Worm (Caenorhabditis elegans) whole organism, midembryonic: Measurements from ENCODE around the gene pitr-1.

Source experiments
- T22C8.4 ChIP-seq: fragments of 200-800 bp; sonication (Bioruptor generic); IDR thresholded peaks from 2 replicates; pipeline ENCODE4 v1.3.6; 2022; ENCODE audit warnings: missing genetic modification characterization, missing compliant biosample characterization
- cog-1 ChIP-seq: sonication (generic microtip); optimal IDR thresholded peaks from 2 replicates; lab custom pipeline; 2016; ENCODE audit warnings: missing genetic modification characterization, missing compliant biosample characterization
- flt-1 ChIP-seq: fragments of 200-800 bp; sonication (Bioruptor generic); IDR thresholded peaks from 2 replicates; pipeline ENCODE4 v1.3.6; 2022; ENCODE audit warnings: missing genetic modification characterization, missing compliant biosample characterization
- klf-2 ChIP-seq: fragments of 200-800 bp; sonication (Bioruptor generic); conservative IDR thresholded peaks from 2 replicates; pipeline ENCODE4 v1.3.6; 2022; ENCODE audit warnings: missing genetic modification reagents, missing genetic modification characterization, missing compliant biosample characterization
- med-1 ChIP-seq: sonication (generic microtip); optimal IDR thresholded peaks from 2 replicates; lab custom pipeline; 2017; ENCODE audit warnings: missing genetic modification characterization, mild to moderate bottlenecking, missing compliant biosample characterization, antibody characterized with exemption, missing genetic modification reagents; ENCODE audit not compliant: insufficient read depth
- ref-1 ChIP-seq: fragments of 200-800 bp; sonication (Bioruptor generic); conservative IDR thresholded peaks from 2 replicates; pipeline ENCODE4 v1.3.6; 2022; ENCODE audit warnings: missing genetic modification reagents, missing genetic modification characterization, missing compliant biosample characterization
- tab-1 ChIP-seq: fragments of 200-800 bp; sonication (Bioruptor generic); IDR thresholded peaks from 2 replicates; pipeline ENCODE4 v1.3.6; 2022; ENCODE audit warnings: missing genetic modification characterization, missing compliant biosample characterization
- ztf-23 ChIP-seq: fragments of 200-800 bp; sonication (Bioruptor generic); IDR thresholded peaks from 2 replicates; pipeline ENCODE4 v1.3.6; 2022; ENCODE audit warnings: missing genetic modification reagents, missing genetic modification characterization, missing compliant biosample characterization
- ztf-29 ChIP-seq: fragments of 200-800 bp; sonication (Bioruptor generic); IDR thresholded peaks from 2 replicates; pipeline ENCODE4 v1.3.6; 2022; ENCODE audit warnings: missing genetic modification reagents, missing genetic modification characterization, missing compliant biosample characterization

Gene pitr-1

ce11 chrIV:7407301-7407700 is 13.4 kb downstream of the pitr-1 start:
- TF ChIP-seq klf-2 (GFP tag; lab: Robert Waterston, UW) (no peak), ztf-23 (no peak), cog-1 (tag; lab: Kevin White, UChicago) (no peak), tab-1 (GFP tag; lab: Robert Waterston, UW) (no peak), flt-1 (GFP tag; lab: Robert Waterston, UW) (no peak), med-1 (GFP tag; lab: Kevin White, UChicago) (no peak), ztf-29 (no peak), ref-1 (GFP tag; lab: Robert Waterston, UW) (no peak), T22C8.4 (GFP tag; lab: Robert Waterston, UW) (no peak)

- TF ChIP-seq klf-2 (GFP tag; lab: Robert Waterston, UW) = no peak
- no peak for TF ChIP-seq ztf-23
- TF ChIP-seq cog-1 (tag; lab: Kevin White, UChicago) = no peak
- TF ChIP-seq tab-1 (GFP tag; lab: Robert Waterston, UW) = no peak
- TF ChIP-seq ztf-29 = no peak
- no peak for TF ChIP-seq T22C8.4 (GFP tag; lab: Robert Waterston, UW)
- no peak for TF ChIP-seq med-1 (GFP tag; lab: Kevin White, UChicago)
- TF ChIP-seq flt-1 (GFP tag; lab: Robert Waterston, UW) = no peak
- TF ChIP-seq ref-1 (GFP tag; lab: Robert Waterston, UW) = no peak
These were observed 19.7 kb downstream of the pitr-1 start for ce11 chrIV:7413573-7413972.

- TF ChIP-seq ztf-29 = no peak
- no peak for TF ChIP-seq tab-1 (GFP tag; lab: Robert Waterston, UW)
- no peak for TF ChIP-seq ref-1 (GFP tag; lab: Robert Waterston, UW)
- TF ChIP-seq ztf-23 = no peak
- no peak for TF ChIP-seq klf-2 (GFP tag; lab: Robert Waterston, UW)
- no peak for TF ChIP-seq flt-1 (GFP tag; lab: Robert Waterston, UW)
- TF ChIP-seq med-1 (GFP tag; lab: Kevin White, UChicago) = no peak
- TF ChIP-seq T22C8.4 (GFP tag; lab: Robert Waterston, UW) = no peak
- TF ChIP-seq cog-1 (tag; lab: Kevin White, UChicago) = no peak
These were observed 20.3 kb downstream of the pitr-1 start for ce11 chrIV:7414163-7414562.

- no peak for TF ChIP-seq cog-1 (tag; lab: Kevin White, UChicago)
- no peak for TF ChIP-seq flt-1 (GFP tag; lab: Robert Waterston, UW)
- TF ChIP-seq ref-1 (GFP tag; lab: Robert Waterston, UW) = no peak
- no peak for TF ChIP-seq ztf-29
- no peak for TF ChIP-seq klf-2 (GFP tag; lab: Robert Waterston, UW)
- TF ChIP-seq T22C8.4 (GFP tag; lab: Robert Waterston, UW) = no peak
- no peak for TF ChIP-seq med-1 (GFP tag; lab: Kevin White, UChicago)
- no peak for TF ChIP-seq ztf-23
- TF ChIP-seq tab-1 (GFP tag; lab: Robert Waterston, UW) = no peak
These were observed 24.9 kb downstream of the pitr-1 start, which contains the start of gene B0496.6 for ce11 chrIV:7418818-7419217. Gene B0496.6, plus strand, starts transcription at chrIV:7419118.

- TF ChIP-seq med-1 (GFP tag; lab: Kevin White, UChicago) (no peak), ztf-23 (no peak), ztf-29 (no peak), T22C8.4 (GFP tag; lab: Robert Waterston, UW) (no peak), flt-1 (GFP tag; lab: Robert Waterston, UW) (no peak), tab-1 (GFP tag; lab: Robert Waterston, UW) (no peak), klf-2 (GFP tag; lab: Robert Waterston, UW) (no peak)
These were observed 27.0 kb downstream of the pitr-1 start, which contains the start of gene srtx-1 for ce11 chrIV:7420913-7421312. Gene srtx-1, plus strand, starts transcription at chrIV:7421213.

ce11 chrIV:7424198-7424597 is 30.3 kb downstream of the pitr-1 start, which contains the start of gene unc-82:
Gene unc-82, plus strand, starts transcription at chrIV:7424498.
- TF ChIP-seq klf-2 (GFP tag; lab: Robert Waterston, UW) = no peak
- TF ChIP-seq ref-1 (GFP tag; lab: Robert Waterston, UW) = no peak
- no peak for TF ChIP-seq cog-1 (tag; lab: Kevin White, UChicago)
- TF ChIP-seq ztf-29 = no peak
- no peak for TF ChIP-seq ztf-23
- TF ChIP-seq T22C8.4 (GFP tag; lab: Robert Waterston, UW) = no peak
- TF ChIP-seq tab-1 (GFP tag; lab: Robert Waterston, UW) = no peak
- no peak for TF ChIP-seq med-1 (GFP tag; lab: Kevin White, UChicago)

- TF ChIP-seq tab-1 (GFP tag; lab: Robert Waterston, UW) (no peak), flt-1 (GFP tag; lab: Robert Waterston, UW) (no peak), ztf-29 (no peak), cog-1 (tag; lab: Kevin White, UChicago) (no peak)
These were observed 32.2 kb downstream of the pitr-1 start for ce11 chrIV:7426055-7426454.

- TF ChIP-seq T22C8.4 (GFP tag; lab: Robert Waterston, UW) (no peak), ref-1 (GFP tag; lab: Robert Waterston, UW) (no peak), cog-1 (tag; lab: Kevin White, UChicago) (no peak), ztf-23 (no peak), ztf-29 (no peak), med-1 (GFP tag; lab: Kevin White, UChicago) (no peak), flt-1 (GFP tag; lab: Robert Waterston, UW) (no peak), tab-1 (GFP tag; lab: Robert Waterston, UW) (no peak), klf-2 (GFP tag; lab: Robert Waterston, UW) (no peak)
These were observed 34.5 kb downstream of the pitr-1 start for ce11 chrIV:7428347-7428746.

ce11 chrIV:7428998-7429397 is 35.1 kb downstream of the pitr-1 start:
- no peak for TF ChIP-seq ztf-23
- TF ChIP-seq T22C8.4 (GFP tag; lab: Robert Waterston, UW) = no peak
- TF ChIP-seq ztf-29 = no peak
- TF ChIP-seq flt-1 (GFP tag; lab: Robert Waterston, UW) = no peak
- no peak for TF ChIP-seq med-1 (GFP tag; lab: Kevin White, UChicago)
- TF ChIP-seq klf-2 (GFP tag; lab: Robert Waterston, UW) = no peak
- TF ChIP-seq tab-1 (GFP tag; lab: Robert Waterston, UW) = no peak
- no peak for TF ChIP-seq ref-1 (GFP tag; lab: Robert Waterston, UW)
- no peak for TF ChIP-seq cog-1 (tag; lab: Kevin White, UChicago)
